Fruit fly (Drosophila melanogaster) whole organism, embryonic: ENCODE data around the gene CG3815.

Source experiments
- Atf-2 ChIP-seq: fragments of 200-800 bp; sonication (Bioruptor generic); optimal IDR thresholded peaks from 2 replicates; lab custom pipeline; 2016; ENCODE audit warnings: missing biosample characterization, missing genetic modification characterization
- Atf6 ChIP-seq: fragments of 200-800 bp; sonication (Bioruptor generic); IDR thresholded peaks from 2 replicates; pipeline ENCODE4 v1.3.6; 2022; ENCODE audit warnings: missing biosample characterization, missing genetic modification characterization
- Bteb2 ChIP-seq: fragments of 200-800 bp; sonication (Bioruptor generic); optimal IDR thresholded peaks from 2 replicates; lab custom pipeline; 2016; ENCODE audit warnings: missing biosample characterization, missing genetic modification characterization
- C15 ChIP-seq: fragments of 200-800 bp; sonication (Bioruptor generic); IDR thresholded peaks from 3 replicates; pipeline ENCODE4 v1.3.6; 2022; ENCODE audit warnings: missing biosample characterization, missing genetic modification characterization
- CG10209 ChIP-seq: fragments of 200-800 bp; sonication (Bioruptor generic); optimal IDR thresholded peaks from 3 replicates; lab custom pipeline; 2017; ENCODE audit warnings: missing biosample characterization, mild to moderate bottlenecking, missing genetic modification characterization, missing genetic modification reagents
- CG1024 ChIP-seq: fragments of 200-800 bp; sonication (Bioruptor generic); IDR thresholded peaks from 2 replicates; pipeline ENCODE4 v1.3.6; 2022; ENCODE audit warnings: missing biosample characterization, missing genetic modification characterization
- CG10979 ChIP-seq: fragments of 200-800 bp; sonication (Bioruptor generic); optimal IDR thresholded peaks from 2 replicates; lab custom pipeline; 2018; ENCODE audit warnings: missing biosample characterization, mild to moderate bottlenecking, missing genetic modification characterization, moderate library complexity
- CG11723 ChIP-seq: fragments of 200-800 bp; sonication (Bioruptor generic); optimal IDR thresholded peaks from 2 replicates; lab custom pipeline; 2017; ENCODE audit warnings: missing biosample characterization, mild to moderate bottlenecking, missing genetic modification characterization
- CG12071 ChIP-seq: fragments of 200-800 bp; sonication (Bioruptor generic); optimal IDR thresholded peaks from 3 replicates; lab custom pipeline; 2018; ENCODE audit warnings: missing biosample characterization, mild to moderate bottlenecking, missing genetic modification characterization
- CG12219 ChIP-seq: fragments of 200-800 bp; sonication (Bioruptor generic); optimal IDR thresholded peaks from 3 replicates; lab custom pipeline; 2018; ENCODE audit warnings: missing biosample characterization, mild to moderate bottlenecking, missing genetic modification characterization
- CG12236 ChIP-seq: fragments of 200-800 bp; sonication (Bioruptor generic); optimal IDR thresholded peaks from 2 replicates; lab custom pipeline; 2016; ENCODE audit warnings: missing biosample characterization, missing genetic modification characterization
- CG13123 ChIP-seq: fragments of 200-800 bp; sonication (Bioruptor generic); optimal IDR thresholded peaks from 2 replicates; lab custom pipeline; 2016; ENCODE audit warnings: missing biosample characterization, missing genetic modification characterization
- CG14014 ChIP-seq: fragments of 200-800 bp; sonication (Bioruptor generic); IDR thresholded peaks from 2 replicates; pipeline ENCODE4 v1.3.6; 2022; ENCODE audit warnings: missing biosample characterization, missing genetic modification characterization
- CG14710 ChIP-seq: fragments of 200-800 bp; sonication (Bioruptor generic); optimal IDR thresholded peaks from 3 replicates; lab custom pipeline; 2019; ENCODE audit warnings: missing biosample characterization, mild to moderate bottlenecking, missing genetic modification characterization, moderate library complexity
- CG14965 ChIP-seq: fragments of 200-800 bp; sonication (Bioruptor generic); optimal IDR thresholded peaks from 2 replicates; lab custom pipeline; 2016; ENCODE audit warnings: missing biosample characterization, missing genetic modification characterization, borderline replicate concordance
- CG2120 ChIP-seq: fragments of 200-800 bp; sonication (Bioruptor generic); optimal IDR thresholded peaks from 3 replicates; lab custom pipeline; 2016; ENCODE audit warnings: missing biosample characterization, missing genetic modification characterization
- CG31388 ChIP-seq: fragments of 200-800 bp; sonication (Bioruptor generic); optimal IDR thresholded peaks from 2 replicates; lab custom pipeline; 2016; ENCODE audit warnings: missing biosample characterization, missing genetic modification characterization
- CG32532 ChIP-seq: fragments of 200-800 bp; sonication (Bioruptor generic); IDR thresholded peaks from 2 replicates; pipeline ENCODE4 v1.3.6; 2022; ENCODE audit warnings: missing biosample characterization, missing genetic modification characterization
- CG33213 ChIP-seq: fragments of 200-800 bp; sonication (Bioruptor generic); optimal IDR thresholded peaks from 3 replicates; lab custom pipeline; 2016; ENCODE audit warnings: missing biosample characterization, missing genetic modification characterization
- CG3407 ChIP-seq: fragments of 200-800 bp; sonication (Bioruptor generic); optimal IDR thresholded peaks from 2 replicates; lab custom pipeline; 2018; ENCODE audit warnings: missing biosample characterization, mild to moderate bottlenecking, missing genetic modification characterization
- CG34224 ChIP-seq: fragments of 200-800 bp; sonication (Bioruptor generic); IDR thresholded peaks from 3 replicates; pipeline ENCODE4 v1.3.6; 2022; ENCODE audit warnings: missing biosample characterization, missing genetic modification characterization; ENCODE audit not compliant: partially characterized antibody
- CG42726 ChIP-seq: fragments of 200-800 bp; sonication (Bioruptor generic); IDR thresholded peaks from 2 replicates; pipeline ENCODE4 v1.3.6; 2022; ENCODE audit warnings: missing biosample characterization, missing genetic modification characterization; ENCODE audit not compliant: partially characterized antibody
- CG6175 ChIP-seq: fragments of 200-800 bp; sonication (Bioruptor generic); IDR thresholded peaks from 3 replicates; pipeline ENCODE4 v1.3.6; 2022; ENCODE audit warnings: missing biosample characterization, missing genetic modification characterization
- CG6654 ChIP-seq: fragments of 200-800 bp; sonication (Bioruptor generic); optimal IDR thresholded peaks from 2 replicates; lab custom pipeline; 2017; ENCODE audit warnings: missing biosample characterization, mild to moderate bottlenecking, missing genetic modification characterization
- CG6813 ChIP-seq: fragments of 200-800 bp; sonication (Bioruptor generic); optimal IDR thresholded peaks from 2 replicates; lab custom pipeline; 2017; ENCODE audit warnings: missing biosample characterization, missing genetic modification characterization, mild to moderate bottlenecking, moderate library complexity, missing genetic modification reagents
- CG9797 ChIP-seq: fragments of 200-800 bp; sonication (Bioruptor generic); optimal IDR thresholded peaks from 3 replicates; lab custom pipeline; 2018; ENCODE audit warnings: missing biosample characterization, mild to moderate bottlenecking, missing genetic modification characterization
- CG9817 ChIP-seq: fragments of 200-800 bp; sonication (Bioruptor generic); optimal IDR thresholded peaks from 2 replicates; lab custom pipeline; 2018; ENCODE audit warnings: missing biosample characterization, mild to moderate bottlenecking, missing genetic modification characterization, moderate library complexity
- CHES-1-like ChIP-seq: fragments of 200-800 bp; sonication (Bioruptor generic); optimal IDR thresholded peaks from 2 replicates; lab custom pipeline; 2016; ENCODE audit warnings: missing biosample characterization, missing genetic modification characterization
- D19A ChIP-seq: fragments of 200-800 bp; optimal IDR thresholded peaks from 3 replicates; lab custom pipeline; 2019; ENCODE audit warnings: missing biosample characterization, mild to moderate bottlenecking, missing genetic modification characterization, moderate library complexity
- Deaf1 ChIP-seq: fragments of 200-800 bp; optimal IDR thresholded peaks from 3 replicates; lab custom pipeline; 2019; ENCODE audit warnings: missing biosample characterization, mild to moderate bottlenecking, missing genetic modification characterization, moderate library complexity
- Fer2 ChIP-seq: fragments of 200-800 bp; sonication (Bioruptor generic); optimal IDR thresholded peaks from 2 replicates; lab custom pipeline; 2018; ENCODE audit warnings: missing biosample characterization, mild to moderate bottlenecking, missing genetic modification characterization, moderate library complexity
- H15 ChIP-seq: fragments of 200-800 bp; sonication (Bioruptor generic); IDR thresholded peaks from 3 replicates; pipeline ENCODE4 v1.3.6; 2022; ENCODE audit warnings: missing biosample characterization, missing genetic modification characterization
- Hey ChIP-seq: fragments of 200-800 bp; sonication (Bioruptor generic); optimal IDR thresholded peaks from 3 replicates; lab custom pipeline; 2018; ENCODE audit warnings: missing biosample characterization, mild to moderate bottlenecking, missing genetic modification characterization
- Hmr ChIP-seq: fragments of 200-800 bp; sonication (Bioruptor generic); optimal IDR thresholded peaks from 3 replicates; lab custom pipeline; 2017; ENCODE audit warnings: mild to moderate bottlenecking, missing biosample characterization, missing genetic modification reagents, missing genetic modification characterization
- Med ChIP-seq: fragments of 200-800 bp; sonication (Bioruptor generic); peaks from one replicate; lab custom pipeline; 2016; ENCODE audit warnings: missing biosample characterization, missing genetic modification characterization, mild to moderate bottlenecking, inconsistent platforms, moderate library complexity
- Myb ChIP-seq: fragments of 200-800 bp; sonication (Bioruptor generic); optimal IDR thresholded peaks from 2 replicates; lab custom pipeline; 2016; ENCODE audit warnings: missing biosample characterization, missing genetic modification characterization
- NFAT ChIP-seq: fragments of 200-800 bp; sonication (Bioruptor generic); IDR thresholded peaks from 2 replicates; pipeline ENCODE4 v1.3.6; 2022; ENCODE audit warnings: missing biosample characterization, missing genetic modification characterization
- NfI ChIP-seq: fragments of 200-800 bp; sonication (Bioruptor generic); optimal IDR thresholded peaks from 3 replicates; lab custom pipeline; 2018; ENCODE audit warnings: missing biosample characterization, mild to moderate bottlenecking, missing genetic modification characterization, moderate library complexity
- Oli ChIP-seq: fragments of 200-800 bp; sonication (Bioruptor generic); optimal IDR thresholded peaks from 2 replicates; lab custom pipeline; 2018; ENCODE audit warnings: missing biosample characterization, mild to moderate bottlenecking, missing genetic modification characterization, moderate library complexity
- Six4 ChIP-seq: fragments of 200-800 bp; sonication (Bioruptor generic); optimal IDR thresholded peaks from 2 replicates; lab custom pipeline; 2016; ENCODE audit warnings: missing biosample characterization, missing genetic modification characterization
- Tbp ChIP-seq: fragments of >200 bp; optimal IDR thresholded peaks from 2 replicates; lab custom pipeline; 2018; ENCODE audit warnings: missing biosample characterization, missing genetic modification characterization
- YL-1 ChIP-seq: fragments of 200-800 bp; sonication (Bioruptor generic); optimal IDR thresholded peaks from 3 replicates; lab custom pipeline; 2017; ENCODE audit warnings: missing biosample characterization, mild to moderate bottlenecking, missing genetic modification characterization
- ase ChIP-seq: fragments of 200-800 bp; sonication (Bioruptor generic); IDR thresholded peaks from 3 replicates; pipeline ENCODE4 v1.3.6; 2022; ENCODE audit warnings: missing biosample characterization, missing genetic modification characterization
- bab2 ChIP-seq: fragments of 200-800 bp; sonication (Bioruptor generic); optimal IDR thresholded peaks from 2 replicates; lab custom pipeline; 2016; ENCODE audit warnings: missing biosample characterization, missing genetic modification characterization
- cato ChIP-seq: fragments of 200-800 bp; sonication (Bioruptor generic); optimal IDR thresholded peaks from 2 replicates; lab custom pipeline; 2016; ENCODE audit warnings: missing biosample characterization, missing genetic modification characterization, borderline replicate concordance
- hkb ChIP-seq, 2 experiments: fragments of 200-800 bp in 1 of 2; fragments of >200 bp in 1 of 2; sonication (Bioruptor generic) in 1 of 2; IDR thresholded peaks in 1 of 2; optimal IDR thresholded peaks in 1 of 2; 2 replicates each; pipeline versions ENCODE4 v1.3.6 to Lab custom; 2017 to 2022; ENCODE audit warnings: missing biosample characterization in 1 of 2, missing genetic modification characterization in 1 of 2
- p53 ChIP-seq: fragments of 200-800 bp; sonication (Bioruptor generic); optimal IDR thresholded peaks from 2 replicates; lab custom pipeline; 2016; ENCODE audit warnings: missing biosample characterization, missing genetic modification characterization
- pnt ChIP-seq: fragments of 200-800 bp; sonication (Bioruptor generic); optimal IDR thresholded peaks from 3 replicates; lab custom pipeline; 2016; ENCODE audit warnings: missing biosample characterization, missing genetic modification characterization
- ranshi ChIP-seq: fragments of 200-800 bp; sonication (Bioruptor generic); IDR thresholded peaks from 2 replicates; pipeline ENCODE4 v1.3.6; 2022; ENCODE audit warnings: missing biosample characterization, missing genetic modification characterization
- row ChIP-seq: fragments of 200-800 bp; sonication (Bioruptor generic); IDR thresholded peaks from 3 replicates; pipeline ENCODE4 v1.3.6; 2022; ENCODE audit warnings: missing biosample characterization, missing genetic modification characterization
- sim ChIP-seq: fragments of 200-800 bp; sonication (Bioruptor generic); IDR thresholded peaks from 2 replicates; pipeline ENCODE4 v1.3.6; 2022; ENCODE audit warnings: missing biosample characterization, missing genetic modification characterization
- slou ChIP-seq: fragments of 200-800 bp; sonication (Bioruptor generic); optimal IDR thresholded peaks from 3 replicates; lab custom pipeline; 2016; ENCODE audit warnings: missing biosample characterization, missing genetic modification characterization

CG3815 gene

DNA sequence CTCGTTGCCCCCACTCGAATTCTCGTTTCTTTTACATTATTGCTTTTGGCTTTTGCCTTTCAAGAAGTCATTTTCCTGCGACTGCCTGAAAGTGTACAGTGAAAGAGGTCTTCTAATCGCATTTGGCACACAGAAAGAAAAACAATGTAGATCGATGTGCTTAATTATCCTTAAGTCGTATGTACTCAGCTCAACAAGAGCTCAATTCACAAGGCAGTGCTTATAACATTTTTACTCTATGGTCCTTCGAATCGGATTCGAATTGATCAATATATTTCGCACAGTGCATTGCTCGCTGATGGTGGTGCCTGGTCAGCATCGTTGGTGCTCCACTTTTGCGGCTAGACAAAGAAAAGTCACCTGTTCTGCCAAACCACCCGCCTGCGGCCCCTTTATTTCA lies 15.2 kb downstream of the CG3815 start (continued):
- no peak for TF ChIP-seq Bteb2 (GFP tag; lab: Kevin White, UChicago)
- no peak for TF ChIP-seq CG6175 (GFP tag; lab: Robert Waterston, UW)
- TF ChIP-seq Six4 (GFP tag; lab: Kevin White, UChicago): no peak
- TF ChIP-seq CG14965 (GFP tag; lab: Kevin White, UChicago): no peak
- TF ChIP-seq CG12219 (GFP tag; lab: Kevin White, UChicago): no peak
- no peak for TF ChIP-seq slou (GFP tag; lab: Kevin White, UChicago)
- TF ChIP-seq CG10979 (tag; lab: Kevin White, UChicago): no peak
- TF ChIP-seq CG31388 (GFP tag; lab: Kevin White, UChicago): no peak
- no peak; the same call in 1 of the 2 replicates for TF ChIP-seq ranshi (GFP tag; lab: Robert Waterston, UW)
- TF ChIP-seq ase: no peak
- no peak for TF ChIP-seq Fer2 (tag; lab: Kevin White, UChicago)
- no peak for TF ChIP-seq D19A (tag; lab: Kevin White, UChicago)
- TF ChIP-seq NFAT (GFP tag; lab: Robert Waterston, UW): no peak
- peak; percentile 6 for TF ChIP-seq Oli
- TF ChIP-seq C15: no peak
- TF ChIP-seq pnt: no peak
- TF ChIP-seq cato (GFP tag; lab: Kevin White, UChicago): no peak
- TF ChIP-seq NfI (GFP tag; lab: Kevin White, UChicago): no peak
- TF ChIP-seq H15 (GFP tag; lab: Robert Waterston, UW): no peak
- TF ChIP-seq CG12071: peak; percentile 31
- TF ChIP-seq hkb (optimal IDR thresholded peaks at IDR 0.05; lab: Kevin White, UChicago): no peak
- TF ChIP-seq hkb (GFP tag; IDR thresholded peaks at IDR 0.05; lab: Robert Waterston, UW): no peak
- peak; percentile 12; the same call in 1 of the 2 replicates for TF ChIP-seq CG32532 (GFP tag; lab: Robert Waterston, UW)
- TF ChIP-seq Atf-2 (GFP tag; lab: Kevin White, UChicago): no peak
- TF ChIP-seq Hey (tag; lab: Kevin White, UChicago): no peak
- no peak for TF ChIP-seq CG14014 (GFP tag; lab: Robert Waterston, UW)
- no peak for TF ChIP-seq CG3407 (GFP tag; lab: Kevin White, UChicago)
- no peak for TF ChIP-seq bab2 (GFP tag; lab: Kevin White, UChicago)
- no peak for TF ChIP-seq Tbp (GFP tag; lab: Kevin White, UChicago)
- TF ChIP-seq CG12236 (GFP tag; lab: Kevin White, UChicago): no peak
- no peak for TF ChIP-seq YL-1 (GFP tag; lab: Kevin White, UChicago)
- peak; percentile 39 for TF ChIP-seq Hmr (GFP tag; lab: Kevin White, UChicago)
- TF ChIP-seq Med (GFP tag; lab: Kevin White, UChicago): peak; percentile 82
- TF ChIP-seq CG42726 (GFP tag; lab: Robert Waterston, UW): no peak
- TF ChIP-seq CHES-1-like: no peak
- no peak for TF ChIP-seq CG34224 (GFP tag; lab: Robert Waterston, UW)
- no peak for TF ChIP-seq CG13123 (GFP tag; lab: Kevin White, UChicago)
- TF ChIP-seq CG33213: no peak
- TF ChIP-seq Deaf1: no peak
- TF ChIP-seq CG6813 (GFP tag; lab: Kevin White, UChicago): no peak
- TF ChIP-seq CG11723 (GFP tag; lab: Kevin White, UChicago): no peak
- no peak for TF ChIP-seq CG6654 (GFP tag; lab: Kevin White, UChicago)
- no peak for TF ChIP-seq CG9817 (tag; lab: Kevin White, UChicago)
- TF ChIP-seq Myb: no peak
- TF ChIP-seq CG10209 (GFP tag; lab: Kevin White, UChicago): no peak
- TF ChIP-seq sim (GFP tag; lab: Robert Waterston, UW): no peak
- TF ChIP-seq CG2120 (GFP tag; lab: Kevin White, UChicago): peak; percentile 32
- no peak for TF ChIP-seq CG9797
- TF ChIP-seq CG1024 (GFP tag; lab: Robert Waterston, UW): no peak
- peak; percentile 49; the same call in 2 of the 3 replicates for TF ChIP-seq row (GFP tag; lab: Robert Waterston, UW)
- TF ChIP-seq CG14710: no peak
- TF ChIP-seq p53: no peak
- TF ChIP-seq Atf6 (GFP tag; lab: Robert Waterston, UW): no peak
